Worm (Caenorhabditis elegans) whole organism, L1 larva: ENCODE results near the gene egl-17.

ENCODE experiments used
- C16A3.4 ChIP-seq: fragments of 150-350 bp; optimal IDR thresholded peaks from 2 replicates; lab custom pipeline; 2014; ENCODE audit warnings: missing biosample characterization, missing genetic modification characterization
- F16B12.6 ChIP-seq: fragments of 150-350 bp; optimal IDR thresholded peaks from 2 replicates; lab custom pipeline; 2014; ENCODE audit warnings: missing biosample characterization, missing genetic modification characterization
- Y116A8C.19 ChIP-seq: sonication (generic microtip); optimal IDR thresholded peaks from 2 replicates; lab custom pipeline; 2016; ENCODE audit warnings: missing compliant biosample characterization, missing genetic modification characterization, borderline replicate concordance
- alr-1 ChIP-seq: fragments of 200-800 bp; sonication (Bioruptor generic); optimal IDR thresholded peaks from 2 replicates; lab custom pipeline; 2018; ENCODE audit warnings: borderline replicate concordance, mild to moderate bottlenecking, missing genetic modification characterization, missing compliant biosample characterization
- aly-2 ChIP-seq: fragments of 150-350 bp; optimal IDR thresholded peaks from 2 replicates; lab custom pipeline; 2014; ENCODE audit warnings: missing biosample characterization, missing genetic modification characterization
- blmp-1 ChIP-seq: fragments of 150-350 bp; optimal IDR thresholded peaks from 2 replicates; lab custom pipeline; 2014; ENCODE audit warnings: missing biosample characterization, missing genetic modification characterization
- ceh-8 ChIP-seq: fragments of 200-800 bp; sonication (Bioruptor generic); optimal IDR thresholded peaks from 2 replicates; lab custom pipeline; 2018; ENCODE audit warnings: mild to moderate bottlenecking, missing genetic modification characterization, moderate library complexity, missing compliant biosample characterization
- ceh-82 ChIP-seq, 3 experiments: fragments of 150-350 bp in 1 of 3; sonication (generic microtip) in 2 of 3; optimal IDR thresholded peaks; 2 replicates each; lab custom pipeline; 2014 to 2017; ENCODE audit warnings: missing biosample characterization in 3 of 3, missing genetic modification characterization in 3 of 3
- ceh-88 ChIP-seq: fragments of 200-800 bp; sonication (Bioruptor generic); IDR thresholded peaks from 2 replicates; pipeline ENCODE4 v1.3.6; 2022; ENCODE audit warnings: missing genetic modification characterization, missing compliant biosample characterization
- ceh-90 ChIP-seq: sonication (generic microtip); optimal IDR thresholded peaks from 2 replicates; lab custom pipeline; 2016; ENCODE audit warnings: missing genetic modification characterization, missing compliant biosample characterization
- egl-13 ChIP-seq: sonication (generic microtip); optimal IDR thresholded peaks from 2 replicates; lab custom pipeline; 2016; ENCODE audit warnings: missing genotype, missing genetic modification reagents, missing genetic modification characterization, missing compliant biosample characterization
- elt-3 ChIP-seq, 6 experiments: fragments of 150-350 bp in 1 of 6; sonication (generic microtip); optimal IDR thresholded peaks; 2 replicates each; lab custom pipeline; 2017 to 2018; ENCODE audit warnings: missing biosample characterization in 6 of 6, missing genetic modification characterization in 6 of 6, inconsistent platforms in 1 of 6
- ets-5 ChIP-seq: fragments of 200-800 bp; sonication (Bioruptor generic); IDR thresholded peaks from 2 replicates; pipeline ENCODE4 v1.3.6; 2022; ENCODE audit warnings: missing genetic modification characterization, missing compliant biosample characterization
- fkh-10 ChIP-seq: sonication (generic microtip); optimal IDR thresholded peaks from 2 replicates; lab custom pipeline; 2017; ENCODE audit warnings: missing biosample characterization, missing genetic modification reagents, missing genetic modification characterization
- fkh-8 ChIP-seq: sonication (generic microtip); optimal IDR thresholded peaks from 2 replicates; lab custom pipeline; 2016; ENCODE audit warnings: mild to moderate bottlenecking, missing genetic modification characterization, missing compliant biosample characterization
- fos-1 ChIP-seq: fragments of 150-350 bp; optimal IDR thresholded peaks from 2 replicates; lab custom pipeline; 2014; ENCODE audit warnings: missing biosample characterization, missing genetic modification characterization
- grh-1 ChIP-seq: fragments of 200-800 bp; sonication (Bioruptor generic); IDR thresholded peaks from 2 replicates; pipeline ENCODE4 v1.3.6; 2022; ENCODE audit warnings: missing genetic modification reagents, missing genetic modification characterization, missing compliant biosample characterization
- hlh-4 ChIP-seq: sonication (generic microtip); optimal IDR thresholded peaks from 2 replicates; lab custom pipeline; 2016; ENCODE audit warnings: mild to moderate bottlenecking, missing genetic modification characterization, missing compliant biosample characterization
- irx-1 ChIP-seq: sonication (generic microtip); optimal IDR thresholded peaks from 2 replicates; lab custom pipeline; 2016; ENCODE audit warnings: missing genetic modification characterization, missing compliant biosample characterization
- jun-1 ChIP-seq: fragments of 150-350 bp; optimal IDR thresholded peaks from 2 replicates; lab custom pipeline; 2014; ENCODE audit warnings: missing biosample characterization, missing genetic modification reagents, missing genetic modification characterization
- lin-13 ChIP-seq: fragments of 150-350 bp; optimal IDR thresholded peaks from 2 replicates; lab custom pipeline; 2014; ENCODE audit warnings: missing biosample characterization, missing genetic modification reagents, missing genetic modification characterization
- lin-15B ChIP-seq: fragments of 150-350 bp; sonication (generic microtip); optimal IDR thresholded peaks from 3 replicates; lab custom pipeline; 2014; ENCODE audit warnings: missing biosample characterization, missing genetic modification characterization
- lin-35 ChIP-seq, 2 experiments: fragments of 150-350 bp; optimal IDR thresholded peaks; 2 replicates each; lab custom pipeline; 2014; ENCODE audit warnings: missing biosample characterization in 2 of 2, missing genetic modification characterization in 2 of 2, missing genetic modification reagents in 2 of 2
- lin-39 ChIP-seq: fragments of 150-350 bp; optimal IDR thresholded peaks from 2 replicates; lab custom pipeline; 2014; ENCODE audit warnings: missing biosample characterization, missing genetic modification reagents, missing genetic modification characterization
- lir-3 ChIP-seq: sonication (generic microtip); optimal IDR thresholded peaks from 2 replicates; lab custom pipeline; 2016; ENCODE audit warnings: mild to moderate bottlenecking, missing genetic modification characterization, moderate library complexity, missing compliant biosample characterization; ENCODE audit not compliant: poor library complexity
- lsy-2 ChIP-seq, 2 experiments: fragments of 150-350 bp; optimal IDR thresholded peaks; 2 replicates each; lab custom pipeline; 2014; ENCODE audit warnings: missing biosample characterization in 2 of 2, missing genetic modification characterization in 2 of 2
- mdl-1 ChIP-seq, 2 experiments: fragments of 150-350 bp; optimal IDR thresholded peaks; 2 replicates each; lab custom pipeline; 2014 to 2017; ENCODE audit warnings: missing biosample characterization in 2 of 2, missing genetic modification characterization in 2 of 2, inconsistent platforms in 1 of 2
- mef-2 ChIP-seq: fragments of 150-350 bp; optimal IDR thresholded peaks from 2 replicates; lab custom pipeline; 2014; ENCODE audit warnings: missing biosample characterization, missing genetic modification characterization
- mep-1 ChIP-seq: fragments of 150-350 bp; optimal IDR thresholded peaks from 2 replicates; lab custom pipeline; 2014; ENCODE audit warnings: missing biosample characterization, missing genetic modification characterization
- nhr-12 ChIP-seq: sonication (generic microtip); optimal IDR thresholded peaks from 2 replicates; lab custom pipeline; 2017; ENCODE audit warnings: missing biosample characterization, missing genetic modification characterization
- nhr-20 ChIP-seq: sonication (generic microtip); optimal IDR thresholded peaks from 2 replicates; lab custom pipeline; 2016; ENCODE audit warnings: mild to moderate bottlenecking, missing genetic modification characterization, missing compliant biosample characterization
- nhr-237 ChIP-seq: fragments of 150-350 bp; optimal IDR thresholded peaks from 2 replicates; lab custom pipeline; 2014; ENCODE audit warnings: missing biosample characterization, missing genetic modification characterization
- nhr-28 ChIP-seq: fragments of 150-350 bp; optimal IDR thresholded peaks from 2 replicates; lab custom pipeline; 2014; ENCODE audit warnings: missing biosample characterization, missing genetic modification characterization
- nhr-47 ChIP-seq: sonication (generic microtip); optimal IDR thresholded peaks from 2 replicates; lab custom pipeline; 2016; ENCODE audit warnings: mild to moderate bottlenecking, missing genetic modification characterization, moderate library complexity, missing compliant biosample characterization
- nhr-71 ChIP-seq: sonication (generic microtip); optimal IDR thresholded peaks from 2 replicates; lab custom pipeline; 2016; ENCODE audit warnings: mild to moderate bottlenecking, missing genetic modification characterization, moderate library complexity, missing compliant biosample characterization
- nhr-77 ChIP-seq: fragments of 150-350 bp; optimal IDR thresholded peaks from 2 replicates; lab custom pipeline; 2014; ENCODE audit warnings: missing biosample characterization, missing genetic modification characterization
- nhr-90 ChIP-seq: sonication (generic microtip); optimal IDR thresholded peaks from 2 replicates; lab custom pipeline; 2016; ENCODE audit warnings: mild to moderate bottlenecking, missing genetic modification characterization, missing compliant biosample characterization; ENCODE audit not compliant: poor library complexity
- pag-3 ChIP-seq: sonication (generic microtip); optimal IDR thresholded peaks from 2 replicates; lab custom pipeline; 2017; ENCODE audit warnings: missing genetic modification characterization, mild to moderate bottlenecking, missing compliant biosample characterization, antibody characterized with exemption, borderline replicate concordance; ENCODE audit not compliant: insufficient read depth
- pax-3 ChIP-seq: fragments of 200-800 bp; sonication (Bioruptor generic); optimal IDR thresholded peaks from 2 replicates; lab custom pipeline; 2018; ENCODE audit warnings: mild to moderate bottlenecking, missing genetic modification characterization, moderate library complexity, missing compliant biosample characterization
- skn-1 ChIP-seq: fragments of 150-350 bp; optimal IDR thresholded peaks from 2 replicates; lab custom pipeline; 2014; ENCODE audit warnings: missing biosample characterization, missing genetic modification characterization
- snpc-4 ChIP-seq: fragments of 150-350 bp; optimal IDR thresholded peaks from 2 replicates; lab custom pipeline; 2014; ENCODE audit warnings: missing biosample characterization, missing genetic modification characterization
- sox-4 ChIP-seq: sonication (generic microtip); optimal IDR thresholded peaks from 2 replicates; lab custom pipeline; 2016; ENCODE audit warnings: missing genetic modification characterization, missing compliant biosample characterization
- sup-37 ChIP-seq: fragments of 200-800 bp; sonication (Bioruptor generic); optimal IDR thresholded peaks from 2 replicates; lab custom pipeline; 2018; ENCODE audit warnings: mild to moderate bottlenecking, missing genetic modification characterization, missing compliant biosample characterization
- swsn-7 ChIP-seq: sonication (generic microtip); optimal IDR thresholded peaks from 2 replicates; lab custom pipeline; 2016; ENCODE audit warnings: missing genetic modification characterization, missing compliant biosample characterization
- tbx-2 ChIP-seq: sonication (generic microtip); optimal IDR thresholded peaks from 2 replicates; lab custom pipeline; 2016; ENCODE audit warnings: missing genetic modification characterization, missing compliant biosample characterization
- unc-130 ChIP-seq: fragments of 150-350 bp; optimal IDR thresholded peaks from 2 replicates; lab custom pipeline; 2017; ENCODE audit warnings: missing biosample characterization, missing genetic modification characterization, inconsistent platforms
- unc-86 ChIP-seq: sonication (generic microtip); optimal IDR thresholded peaks from 2 replicates; lab custom pipeline; 2016; ENCODE audit warnings: missing genetic modification characterization, missing compliant biosample characterization
- unc-98 ChIP-seq: fragments of 200-800 bp; sonication (Bioruptor generic); IDR thresholded peaks from 2 replicates; pipeline ENCODE4 v1.3.6; 2022; ENCODE audit warnings: missing genetic modification characterization, missing compliant biosample characterization
- xbp-1 ChIP-seq: sonication (generic microtip); optimal IDR thresholded peaks from 2 replicates; lab custom pipeline; 2016; ENCODE audit warnings: missing genetic modification characterization, missing compliant biosample characterization
- zag-1 ChIP-seq: fragments of 150-350 bp; optimal IDR thresholded peaks from 2 replicates; lab custom pipeline; 2014; ENCODE audit warnings: missing biosample characterization, missing genetic modification characterization
- zip-4 ChIP-seq: fragments of 200-800 bp; sonication (Bioruptor generic); optimal IDR thresholded peaks from 2 replicates; lab custom pipeline; 2018; ENCODE audit warnings: mild to moderate bottlenecking, missing genetic modification characterization, moderate library complexity, missing compliant biosample characterization
- ztf-11 ChIP-seq, 2 experiments: sonication (generic microtip); optimal IDR thresholded peaks; 2 replicates each; lab custom pipeline; 2016 to 2017; ENCODE audit warnings: missing genetic modification characterization in 2 of 2, missing biosample characterization in 1 of 2, missing compliant biosample characterization in 1 of 2
- ztf-4 ChIP-seq: fragments of 150-350 bp; optimal IDR thresholded peaks from 2 replicates; lab custom pipeline; 2014; ENCODE audit warnings: missing biosample characterization, missing genetic modification characterization

Gene egl-17

DNA sequence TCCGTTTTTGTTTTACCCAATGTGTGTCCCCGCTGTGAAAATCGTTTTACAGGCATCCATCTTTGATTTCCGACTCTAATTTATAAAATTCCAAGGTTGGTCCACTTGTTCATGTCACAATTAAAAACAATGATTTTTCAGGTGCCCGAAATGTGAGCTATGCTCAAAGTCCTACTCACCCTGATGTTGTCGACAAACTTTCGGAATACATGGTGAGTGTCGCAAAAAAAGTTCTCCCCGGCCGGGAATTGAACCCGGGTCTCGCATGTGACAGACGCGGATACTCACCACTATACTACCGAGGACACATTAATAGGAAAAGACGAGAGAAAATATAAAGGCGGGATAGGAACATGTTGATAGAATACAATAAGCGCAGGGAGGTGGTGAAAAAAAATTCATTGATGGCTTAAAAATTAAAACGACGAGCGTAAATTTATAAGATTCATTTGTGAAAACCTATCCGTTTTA is at the start of gene egl-17:
Gene egl-17, plus strand, starts transcription at position 51 of the 471 bp plus-strand sequence.
- TF ChIP-seq unc-86 (tag; lab: Kevin White, UChicago) = no peak
- TF ChIP-seq pax-3 (tag; lab: Kevin White, UChicago) = peak; percentile 59
- no peak for TF ChIP-seq zip-4 (GFP tag; lab: Kevin White, UChicago)
- TF ChIP-seq irx-1 = peak; percentile 26
- no peak for TF ChIP-seq alr-1
- peak; percentile 71 for TF ChIP-seq skn-1
- peak; percentile 32 to 72 (median 57) for TF ChIP-seq ceh-82 (tag; optimal IDR thresholded peaks at IDR 0.05; lab: Kevin White, UChicago)
- no peak for TF ChIP-seq ceh-8 (GFP tag; lab: Kevin White, UChicago)
- TF ChIP-seq zag-1 (tag; lab: Kevin White, UChicago) = no peak
- no peak for TF ChIP-seq hlh-4 (tag; lab: Kevin White, UChicago)
- no peak for TF ChIP-seq aly-2 (tag; lab: Kevin White, UChicago)
- 0 out of 2 replicates have a peak, but pooled peaks have one; percentile 23 for TF ChIP-seq unc-98 (GFP tag; lab: Robert Waterston, UW)
- TF ChIP-seq snpc-4 = peak; percentile 53
- peak; percentile 53 for TF ChIP-seq nhr-20 (tag; lab: Kevin White, UChicago)
- peak; percentile 9 for TF ChIP-seq sox-4
- TF ChIP-seq fkh-8 = peak; percentile 54
- no peak for TF ChIP-seq nhr-237
- no peak for TF ChIP-seq ceh-90 (tag; lab: Kevin White, UChicago)
- no peak for TF ChIP-seq Y116A8C.19 (tag; lab: Kevin White, UChicago)
- TF ChIP-seq pag-3 (tag; lab: Kevin White, UChicago) = no peak
- no peak for TF ChIP-seq unc-130 (tag; lab: Kevin White, UChicago)
- TF ChIP-seq nhr-47 (tag; lab: Kevin White, UChicago) = peak; percentile 78
- TF ChIP-seq lin-39 = no peak
- TF ChIP-seq elt-3 (tag; optimal IDR thresholded peaks at IDR 0.05; lab: Kevin White, UChicago) = peak in 2 of 6 experiments; percentile 5 to 21
- peak; percentile 70 for TF ChIP-seq C16A3.4 (tag; lab: Kevin White, UChicago)
- peak; percentile 23 for TF ChIP-seq nhr-77 (tag; lab: Kevin White, UChicago)
- no peak for TF ChIP-seq ets-5 (GFP tag; lab: Robert Waterston, UW)
- peak; percentile 44 for TF ChIP-seq xbp-1 (tag; lab: Kevin White, UChicago)
- TF ChIP-seq lin-15B (tag; lab: Kevin White, UChicago) = no peak
- no peak for TF ChIP-seq egl-13 (tag; lab: Kevin White, UChicago)
- TF ChIP-seq blmp-1 (tag; lab: Kevin White, UChicago) = no peak
- no peak for TF ChIP-seq nhr-12 (tag; lab: Kevin White, UChicago)
- TF ChIP-seq sup-37 (GFP tag; lab: Kevin White, UChicago) = no peak
- peak in 1 of 2 experiments; percentile 50 for TF ChIP-seq lsy-2 (tag; optimal IDR thresholded peaks at IDR 0.05; lab: Kevin White, UChicago)
- TF ChIP-seq ztf-11 (tag; optimal IDR thresholded peaks at IDR 0.05; lab: Kevin White, UChicago) = no peak
- peak in 1 of 2 experiments; percentile 54 for TF ChIP-seq mdl-1 (tag; optimal IDR thresholded peaks at IDR 0.05; lab: Kevin White, UChicago)
- TF ChIP-seq fkh-10 (GFP tag; lab: Kevin White, UChicago) = peak; percentile 37
- TF ChIP-seq ztf-4 (tag; lab: Kevin White, UChicago) = no peak
- TF ChIP-seq swsn-7 (tag; lab: Kevin White, UChicago) = peak; percentile 65
- peak; percentile 72 for TF ChIP-seq nhr-71 (tag; lab: Kevin White, UChicago)
- peak; percentile 51 for TF ChIP-seq lir-3 (tag; lab: Kevin White, UChicago)
- TF ChIP-seq lin-35 (GFP tag; optimal IDR thresholded peaks at IDR 0.05; lab: Kevin White, UChicago) = peak in 1 of 2 experiments; percentile 71
- peak; percentile 55 for TF ChIP-seq fos-1 (tag; lab: Kevin White, UChicago)
- no peak for TF ChIP-seq F16B12.6 (tag; lab: Kevin White, UChicago)
- TF ChIP-seq jun-1 = peak; percentile 49
- no peak for TF ChIP-seq lin-13 (GFP tag; lab: Kevin White, UChicago)
- peak; percentile 45 for TF ChIP-seq tbx-2 (tag; lab: Kevin White, UChicago)
- peak; percentile 71 for TF ChIP-seq nhr-90 (tag; lab: Kevin White, UChicago)
- TF ChIP-seq mef-2 (tag; lab: Kevin White, UChicago) = no peak
- no peak for TF ChIP-seq grh-1 (GFP tag; lab: Robert Waterston, UW)
- peak; percentile 65 for TF ChIP-seq mep-1
- TF ChIP-seq nhr-28 (tag; lab: Kevin White, UChicago) = no peak
- TF ChIP-seq ceh-88 (GFP tag; lab: Robert Waterston, UW) = peak; percentile 48; the same call in 1 of the 2 replicates
